Worm (Caenorhabditis elegans) whole organism, L4/young adult: Measurements from ENCODE around the gene srh-5.

ENCODE experiments used
- W03F9.2 ChIP-seq: fragments of 150-350 bp; optimal IDR thresholded peaks from 2 replicates; lab custom pipeline; 2014; ENCODE audit warnings: missing biosample characterization, missing genetic modification characterization
- dao-5 ChIP-seq: sonication (generic microtip); optimal IDR thresholded peaks from 2 replicates; lab custom pipeline; 2016; ENCODE audit warnings: missing genotype, missing genetic modification characterization, moderate library complexity, missing compliant biosample characterization

DNA sequence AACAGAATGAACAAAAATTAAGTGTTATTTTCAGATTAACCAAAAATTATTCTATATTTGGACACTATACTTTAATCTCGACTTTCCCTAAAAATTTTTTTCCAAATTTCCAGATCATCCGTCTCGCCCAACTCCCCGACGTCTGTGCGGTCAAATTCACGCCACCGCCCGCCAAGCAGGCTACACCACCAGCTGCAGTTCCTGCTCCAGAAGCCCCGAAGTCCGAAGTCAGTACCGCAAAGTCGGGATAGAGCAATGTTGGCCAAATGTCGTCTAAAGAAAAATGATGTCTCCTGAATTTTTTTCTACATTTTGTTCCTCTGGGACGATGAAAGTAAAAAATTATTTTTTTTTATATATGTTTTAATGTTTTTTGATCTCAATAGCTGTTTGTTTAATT is 42.7 kb upstream of the srh-5 start:
- TF ChIP-seq dao-5 (tag; lab: Kevin White, UChicago), result no peak
- no peak for TF ChIP-seq W03F9.2
